Fruit fly (Drosophila melanogaster): Measurements from ENCODE around the gene CG31029.

Gene CG31029

dm6 chr3R:30160312-30160942, 28.2 kb upstream of the CG31029 start, which contains the start of gene CG11498:
Gene CG11498 (minus strand): TSS chr3R:30160473.
- TF ChIP-seq EcR (GFP tag; optimal IDR thresholded peaks at IDR 0.05) (no peak), CG8478 (optimal IDR thresholded peaks at IDR 0.05) (no peak), pan (optimal IDR thresholded peaks at IDR 0.05) (no peak), psq (optimal IDR thresholded peaks at IDR 0.05) (no peak), usp (GFP tag; optimal IDR thresholded peaks at IDR 0.05) (no peak), Dll (optimal IDR thresholded peaks at IDR 0.05) (no peak)

dm6 chr3R:30153864-30154263, 21.7 kb upstream of the CG31029 start:
- TF ChIP-seq psq (optimal IDR thresholded peaks at IDR 0.05) (no peak), CG8478 (optimal IDR thresholded peaks at IDR 0.05) (no peak), EcR (GFP tag; optimal IDR thresholded peaks at IDR 0.05) (no peak), usp (GFP tag; optimal IDR thresholded peaks at IDR 0.05) (no peak), Dll (optimal IDR thresholded peaks at IDR 0.05) (no peak), pan (optimal IDR thresholded peaks at IDR 0.05) (no peak)

- no peak for TF ChIP-seq psq (optimal IDR thresholded peaks at IDR 0.05)
- TF ChIP-seq pan (optimal IDR thresholded peaks at IDR 0.05), result no peak
- TF ChIP-seq usp (GFP tag; optimal IDR thresholded peaks at IDR 0.05), result no peak
- TF ChIP-seq CG8478 (optimal IDR thresholded peaks at IDR 0.05), result no peak
- no peak for TF ChIP-seq EcR (GFP tag; optimal IDR thresholded peaks at IDR 0.05)
- no peak for TF ChIP-seq Dll (optimal IDR thresholded peaks at IDR 0.05)
Measured at dm6 chr3R:30151300-30152109, 19.3 kb upstream of the CG31029 start, which contains the start of gene CG15529. Gene CG15529 (plus strand): TSS chr3R:30152059.

- TF ChIP-seq usp (GFP tag; optimal IDR thresholded peaks at IDR 0.05) (no peak), psq (optimal IDR thresholded peaks at IDR 0.05) (no peak), CG8478 (optimal IDR thresholded peaks at IDR 0.05) (no peak), EcR (GFP tag; optimal IDR thresholded peaks at IDR 0.05) (no peak), pan (optimal IDR thresholded peaks at IDR 0.05) (no peak), Dll (optimal IDR thresholded peaks at IDR 0.05) (no peak)
Measured at dm6 chr3R:30150602-30151001, 18.4 kb upstream of the CG31029 start.

- no peak for TF ChIP-seq psq (optimal IDR thresholded peaks at IDR 0.05)
- TF ChIP-seq CG8478 (optimal IDR thresholded peaks at IDR 0.05), result no peak
- no peak for TF ChIP-seq EcR (GFP tag; optimal IDR thresholded peaks at IDR 0.05)
- TF ChIP-seq pan (optimal IDR thresholded peaks at IDR 0.05), result no peak
Measured at dm6 chr3R:30149506-30149905, 17.3 kb upstream of the CG31029 start, which contains the start of gene AdoR. Gene AdoR (minus strand): TSS chr3R:30149606.

dm6 chr3R:30134063-30135047, 2.2 kb upstream of the CG31029 start, which contains the start of gene Tpi:
Gene Tpi (minus strand): TSS chr3R:30134599.
- TF ChIP-seq pan (optimal IDR thresholded peaks at IDR 0.05) (no peak), CG8478 (optimal IDR thresholded peaks at IDR 0.05) (peak; percentile 61)

dm6 chr3R:30129019-30129418, 3.2 kb downstream of the CG31029 start, which contains the start of gene Ppi1:
Gene Ppi1 (minus strand): TSS chr3R:30129119.
- TF ChIP-seq Dll (optimal IDR thresholded peaks at IDR 0.05) (no peak), psq (optimal IDR thresholded peaks at IDR 0.05) (no peak), EcR (GFP tag; optimal IDR thresholded peaks at IDR 0.05) (no peak), pan (optimal IDR thresholded peaks at IDR 0.05) (no peak), CG8478 (optimal IDR thresholded peaks at IDR 0.05) (no peak), usp (GFP tag; optimal IDR thresholded peaks at IDR 0.05) (no peak)

- TF ChIP-seq EcR (GFP tag; optimal IDR thresholded peaks at IDR 0.05), result no peak
- no peak for TF ChIP-seq pan (optimal IDR thresholded peaks at IDR 0.05)
- TF ChIP-seq usp (GFP tag; optimal IDR thresholded peaks at IDR 0.05), result no peak
- no peak for TF ChIP-seq CG8478 (optimal IDR thresholded peaks at IDR 0.05)
- no peak for TF ChIP-seq psq (optimal IDR thresholded peaks at IDR 0.05)
- TF ChIP-seq Dll (optimal IDR thresholded peaks at IDR 0.05), result no peak
Measured at dm6 chr3R:30124635-30125034, 7.6 kb downstream of the CG31029 start, which contains the start of gene CG45073. Gene CG45073 (minus strand): TSS chr3R:30124735.

dm6 chr3R:30123163-30123562, 9.0 kb downstream of the CG31029 start, which contains the start of gene CG45072:
Gene CG45072 (minus strand): TSS chr3R:30123263.
- TF ChIP-seq EcR (GFP tag; optimal IDR thresholded peaks at IDR 0.05), result no peak
- TF ChIP-seq usp (GFP tag; optimal IDR thresholded peaks at IDR 0.05), result no peak
- TF ChIP-seq pan (optimal IDR thresholded peaks at IDR 0.05), result no peak
- TF ChIP-seq CG8478 (optimal IDR thresholded peaks at IDR 0.05), result no peak
- TF ChIP-seq psq (optimal IDR thresholded peaks at IDR 0.05), result no peak
- no peak for TF ChIP-seq Dll (optimal IDR thresholded peaks at IDR 0.05)

- TF ChIP-seq psq (optimal IDR thresholded peaks at IDR 0.05) (no peak), pan (optimal IDR thresholded peaks at IDR 0.05) (no peak)
Measured at dm6 chr3R:30121731-30122130, 10.5 kb downstream of the CG31029 start.

- TF ChIP-seq pan (optimal IDR thresholded peaks at IDR 0.05) (no peak), EcR (GFP tag; optimal IDR thresholded peaks at IDR 0.05) (no peak), psq (optimal IDR thresholded peaks at IDR 0.05) (no peak), Dll (optimal IDR thresholded peaks at IDR 0.05) (no peak), CG8478 (optimal IDR thresholded peaks at IDR 0.05) (no peak), usp (GFP tag; optimal IDR thresholded peaks at IDR 0.05) (no peak)
Measured at dm6 chr3R:30114286-30114803, 17.9 kb downstream of the CG31029 start.

Measured in whole organism.